Fruit fly (Drosophila melanogaster) whole organism, embryonic: ENCODE data around the gene cpb.

Experiments used
- B-H1 ChIP-seq: fragments of 200-800 bp; sonication (Bioruptor generic); IDR thresholded peaks from 3 replicates; pipeline ENCODE4 v1.3.6; 2022; ENCODE audit warnings: missing biosample characterization, missing genetic modification characterization
- CG10147 ChIP-seq: fragments of 200-800 bp; sonication (Bioruptor generic); optimal IDR thresholded peaks from 2 replicates; lab custom pipeline; 2019; ENCODE audit warnings: missing biosample characterization, mild to moderate bottlenecking, missing genetic modification characterization, moderate library complexity
- CG10209 ChIP-seq: fragments of 200-800 bp; sonication (Bioruptor generic); optimal IDR thresholded peaks from 3 replicates; lab custom pipeline; 2017; ENCODE audit warnings: missing biosample characterization, mild to moderate bottlenecking, missing genetic modification characterization, missing genetic modification reagents
- CG11085 ChIP-seq: fragments of 200-800 bp; sonication (Bioruptor generic); IDR thresholded peaks from 2 replicates; pipeline ENCODE4 v1.3.6; 2022; ENCODE audit warnings: missing biosample characterization, missing genetic modification characterization
- CG15269 ChIP-seq: fragments of 200-800 bp; sonication (Bioruptor generic); optimal IDR thresholded peaks from 2 replicates; lab custom pipeline; 2018; ENCODE audit warnings: missing biosample characterization, mild to moderate bottlenecking, missing genetic modification characterization, moderate library complexity
- CG1647 ChIP-seq: fragments of 200-800 bp; sonication (Bioruptor generic); optimal IDR thresholded peaks from 3 replicates; lab custom pipeline; 2016; ENCODE audit warnings: missing biosample characterization, missing genetic modification characterization
- CG17612 ChIP-seq: fragments of 200-800 bp; sonication (Bioruptor generic); IDR thresholded peaks from 2 replicates; pipeline ENCODE4 v1.3.6; 2022; ENCODE audit warnings: missing biosample characterization, missing genetic modification characterization
- CG18599 ChIP-seq: fragments of 200-800 bp; sonication (Bioruptor generic); optimal IDR thresholded peaks from 3 replicates; lab custom pipeline; 2017; ENCODE audit warnings: missing biosample characterization, missing genetic modification characterization, mild to moderate bottlenecking, moderate library complexity, missing genetic modification reagents
- CG2712 ChIP-seq: fragments of 200-800 bp; optimal IDR thresholded peaks from 3 replicates; lab custom pipeline; 2019; ENCODE audit warnings: missing biosample characterization, mild to moderate bottlenecking, missing genetic modification characterization, moderate library complexity
- CG33213 ChIP-seq: fragments of 200-800 bp; sonication (Bioruptor generic); optimal IDR thresholded peaks from 3 replicates; lab custom pipeline; 2016; ENCODE audit warnings: missing biosample characterization, missing genetic modification characterization
- CG3838 ChIP-seq: fragments of 200-800 bp; sonication (Bioruptor generic); optimal IDR thresholded peaks from 3 replicates; lab custom pipeline; 2016; ENCODE audit warnings: missing biosample characterization, missing genetic modification characterization
- CG5180 ChIP-seq: fragments of 200-800 bp; sonication (Bioruptor generic); optimal IDR thresholded peaks from 3 replicates; lab custom pipeline; 2017; ENCODE audit warnings: missing biosample characterization, missing genetic modification characterization, mild to moderate bottlenecking, moderate library complexity, missing genetic modification reagents
- CG7745 ChIP-seq: fragments of 200-800 bp; sonication (Bioruptor generic); optimal IDR thresholded peaks from 2 replicates; lab custom pipeline; 2018; ENCODE audit warnings: missing biosample characterization, mild to moderate bottlenecking, missing genetic modification characterization, moderate library complexity
- CG7987 ChIP-seq: fragments of 200-800 bp; sonication (Bioruptor generic); optimal IDR thresholded peaks from 2 replicates; lab custom pipeline; 2018; ENCODE audit warnings: missing biosample characterization, mild to moderate bottlenecking, missing genetic modification characterization, moderate library complexity
- CG9797 ChIP-seq: fragments of 200-800 bp; sonication (Bioruptor generic); optimal IDR thresholded peaks from 3 replicates; lab custom pipeline; 2018; ENCODE audit warnings: missing biosample characterization, mild to moderate bottlenecking, missing genetic modification characterization
- Camta ChIP-seq: fragments of 200-800 bp; sonication (Bioruptor generic); optimal IDR thresholded peaks from 2 replicates; lab custom pipeline; 2016; ENCODE audit warnings: missing biosample characterization, missing genetic modification characterization
- D19B ChIP-seq: fragments of 200-800 bp; sonication (Bioruptor generic); optimal IDR thresholded peaks from 2 replicates; lab custom pipeline; 2017; ENCODE audit warnings: missing biosample characterization, mild to moderate bottlenecking, missing genetic modification characterization
- Doc2 ChIP-seq: fragments of 200-800 bp; sonication (Bioruptor generic); IDR thresholded peaks from 2 replicates; pipeline ENCODE4 v1.3.6; 2022; ENCODE audit warnings: missing biosample characterization, missing genetic modification characterization
- Dref ChIP-seq: fragments of 200-800 bp; sonication (Bioruptor generic); IDR thresholded peaks from 2 replicates; pipeline ENCODE4 v1.3.6; 2022; ENCODE audit warnings: missing biosample characterization, missing genetic modification characterization
- Ets97D ChIP-seq: fragments of 200-800 bp; sonication (Bioruptor generic); optimal IDR thresholded peaks from 3 replicates; lab custom pipeline; 2016; ENCODE audit warnings: missing biosample characterization, missing genetic modification characterization
- Mad ChIP-seq: fragments of 200-800 bp; sonication (Bioruptor generic); optimal IDR thresholded peaks from 2 replicates; lab custom pipeline; 2016; ENCODE audit warnings: missing biosample characterization, missing genetic modification characterization
- Mes4 ChIP-seq: fragments of 200-800 bp; sonication (Bioruptor generic); optimal IDR thresholded peaks from 2 replicates; lab custom pipeline; 2016; ENCODE audit warnings: missing biosample characterization, missing genetic modification characterization
- NFAT ChIP-seq: fragments of 200-800 bp; sonication (Bioruptor generic); IDR thresholded peaks from 2 replicates; pipeline ENCODE4 v1.3.6; 2022; ENCODE audit warnings: missing biosample characterization, missing genetic modification characterization
- Neu2 ChIP-seq: fragments of 200-800 bp; sonication (Bioruptor generic); optimal IDR thresholded peaks from 3 replicates; lab custom pipeline; 2016; ENCODE audit warnings: missing biosample characterization, missing genetic modification characterization, borderline replicate concordance
- Nf-YC ChIP-seq: fragments of 200-800 bp; optimal IDR thresholded peaks from 3 replicates; lab custom pipeline; 2019; ENCODE audit warnings: missing biosample characterization, mild to moderate bottlenecking, missing genetic modification characterization, moderate library complexity
- Scr ChIP-seq: fragments of 200-800 bp; sonication (Bioruptor generic); IDR thresholded peaks from 2 replicates; pipeline ENCODE4 v1.3.6; 2022; ENCODE audit warnings: missing biosample characterization, missing genetic modification characterization; ENCODE audit not compliant: partially characterized antibody
- Sox102F ChIP-seq: fragments of 200-800 bp; sonication (Bioruptor generic); optimal IDR thresholded peaks from 2 replicates; lab custom pipeline; 2018; ENCODE audit warnings: missing biosample characterization, mild to moderate bottlenecking, missing genetic modification characterization, moderate library complexity
- YL-1 ChIP-seq: fragments of 200-800 bp; sonication (Bioruptor generic); optimal IDR thresholded peaks from 3 replicates; lab custom pipeline; 2017; ENCODE audit warnings: missing biosample characterization, mild to moderate bottlenecking, missing genetic modification characterization
- ac ChIP-seq: fragments of 200-800 bp; sonication (Bioruptor generic); optimal IDR thresholded peaks from 3 replicates; lab custom pipeline; 2017; ENCODE audit warnings: missing biosample characterization, mild to moderate bottlenecking, missing genetic modification characterization
- btn ChIP-seq: fragments of 200-800 bp; sonication (Bioruptor generic); optimal IDR thresholded peaks from 2 replicates; lab custom pipeline; 2016; ENCODE audit warnings: missing biosample characterization, missing genetic modification characterization
- cad ChIP-seq: fragments of >200 bp; optimal IDR thresholded peaks from 2 replicates; lab custom pipeline; 2017; ENCODE audit warnings: missing biosample characterization, missing genetic modification characterization
- cato ChIP-seq: fragments of 200-800 bp; sonication (Bioruptor generic); optimal IDR thresholded peaks from 2 replicates; lab custom pipeline; 2016; ENCODE audit warnings: missing biosample characterization, missing genetic modification characterization, borderline replicate concordance
- chinmo ChIP-seq: fragments of 200-800 bp; sonication (Bioruptor generic); IDR thresholded peaks from 4 replicates; pipeline ENCODE4 v1.3.6; 2022; ENCODE audit warnings: missing biosample characterization, missing genetic modification characterization; ENCODE audit not compliant: partially characterized antibody
- en ChIP-seq: fragments of 200-800 bp; sonication (Bioruptor generic); optimal IDR thresholded peaks from 2 replicates; lab custom pipeline; 2016; ENCODE audit warnings: missing biosample characterization, missing genetic modification characterization
- eve ChIP-seq, 2 experiments: fragments of >200 bp; optimal IDR thresholded peaks; 2 replicates each; lab custom pipeline; 2017; ENCODE audit warnings: missing biosample characterization in 2 of 2, missing genetic modification characterization in 2 of 2
- fd102C ChIP-seq: fragments of 200-800 bp; sonication (Bioruptor generic); optimal IDR thresholded peaks from 2 replicates; lab custom pipeline; 2018; ENCODE audit warnings: missing biosample characterization, mild to moderate bottlenecking, missing genetic modification characterization, moderate library complexity
- gsb ChIP-seq: fragments of 200-800 bp; sonication (Bioruptor generic); IDR thresholded peaks from 2 replicates; pipeline ENCODE4 v1.3.6; 2022; ENCODE audit warnings: missing biosample characterization, missing genetic modification characterization
- klu ChIP-seq: fragments of 200-800 bp; sonication (Bioruptor generic); IDR thresholded peaks from 2 replicates; pipeline ENCODE4 v1.3.6; 2022; ENCODE audit warnings: missing biosample characterization, missing genetic modification characterization
- lilli ChIP-seq: fragments of 200-800 bp; sonication (Bioruptor generic); optimal IDR thresholded peaks from 3 replicates; lab custom pipeline; 2016; ENCODE audit warnings: missing biosample characterization, missing genetic modification characterization
- lmd ChIP-seq: fragments of 200-800 bp; sonication (Bioruptor generic); IDR thresholded peaks from 2 replicates; pipeline ENCODE4 v1.3.6; 2022; ENCODE audit warnings: missing biosample characterization, missing genetic modification characterization
- maf-S ChIP-seq: fragments of 200-800 bp; sonication (Bioruptor generic); optimal IDR thresholded peaks from 2 replicates; lab custom pipeline; 2016; ENCODE audit warnings: missing biosample characterization, missing genetic modification characterization
- nerfin-2 ChIP-seq: fragments of 200-800 bp; sonication (Bioruptor generic); IDR thresholded peaks from 2 replicates; pipeline ENCODE4 v1.3.6; 2022; ENCODE audit warnings: missing biosample characterization, missing genetic modification characterization; ENCODE audit not compliant: partially characterized antibody
- pan ChIP-seq, 4 experiments: fragments of >200 bp in 3 of 4; fragments of 200-800 bp in 1 of 4; sonication (Bioruptor generic) in 1 of 4; optimal IDR thresholded peaks in 3 of 4; IDR thresholded peaks in 1 of 4; 2 replicates each; pipeline versions ENCODE4 v1.3.6 to Lab custom; 2017 to 2022; ENCODE audit warnings: missing biosample characterization in 2 of 4, missing genetic modification characterization in 2 of 4, mixed read lengths in 1 of 4
- tin ChIP-seq: fragments of 200-800 bp; sonication (Bioruptor generic); optimal IDR thresholded peaks from 3 replicates; lab custom pipeline; 2016; ENCODE audit warnings: missing biosample characterization, missing genetic modification characterization
- trh ChIP-seq: fragments of 200-800 bp; sonication (Bioruptor generic); optimal IDR thresholded peaks from 2 replicates; lab custom pipeline; 2016; ENCODE audit warnings: missing biosample characterization, missing genetic modification characterization
- vfl ChIP-seq: fragments of 200-800 bp; sonication (Bioruptor generic); optimal IDR thresholded peaks from 2 replicates; lab custom pipeline; 2016; ENCODE audit warnings: missing biosample characterization, missing genetic modification characterization
- wdn ChIP-seq: fragments of 200-800 bp; sonication (Bioruptor generic); IDR thresholded peaks from 2 replicates; pipeline ENCODE4 v1.3.6; 2022; ENCODE audit warnings: missing biosample characterization, missing genetic modification characterization
- zf30C ChIP-seq: fragments of 200-800 bp; sonication (Bioruptor generic); optimal IDR thresholded peaks from 3 replicates; lab custom pipeline; 2018; ENCODE audit warnings: missing biosample characterization, mild to moderate bottlenecking, missing genetic modification characterization

The cpb gene

DNA sequence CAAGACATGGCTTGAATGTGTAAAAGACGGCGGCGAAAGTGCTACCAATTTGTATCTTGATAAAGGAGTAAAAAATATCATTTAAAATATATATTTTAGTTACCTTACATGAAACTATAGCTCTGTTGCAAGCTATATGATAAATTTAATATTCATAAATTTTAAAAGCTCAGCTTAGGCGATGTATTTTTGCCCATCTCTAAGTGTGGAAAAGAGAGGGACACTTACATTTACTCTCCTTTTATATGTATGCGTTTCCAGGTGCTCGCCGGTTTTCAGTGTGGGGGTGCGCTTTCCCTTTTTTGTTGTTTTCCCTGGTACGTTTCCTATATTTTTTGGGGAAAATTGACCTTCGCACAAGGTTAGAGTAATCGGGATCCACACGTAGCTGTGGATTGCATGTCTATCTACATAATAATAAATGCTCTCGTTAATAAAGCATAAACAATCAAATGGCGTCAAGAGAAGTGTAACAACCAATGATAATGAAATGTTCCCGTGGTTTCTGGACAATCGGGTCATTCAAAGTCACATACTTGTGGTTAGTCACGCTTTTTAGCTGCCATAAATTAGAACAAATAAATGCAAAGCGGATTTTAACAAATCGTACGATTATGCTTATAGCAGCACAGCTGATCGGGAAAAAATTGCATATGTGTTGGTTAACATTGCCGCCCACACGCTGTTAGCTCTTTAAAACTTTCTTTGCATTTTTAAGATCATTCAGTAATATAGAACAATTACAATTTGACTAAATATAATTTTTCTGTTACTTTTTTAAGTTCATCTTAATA is 23.3 kb downstream of the cpb start (continued):
- TF ChIP-seq YL-1 (GFP tag; lab: Kevin White, UChicago) (peak; percentile 98), CG10209 (GFP tag; lab: Kevin White, UChicago) (peak; percentile 98), nerfin-2 (GFP tag; lab: Robert Waterston, UW) (peak; percentile 78), CG15269 (tag; lab: Kevin White, UChicago) (peak; percentile 99), CG1647 (GFP tag; lab: Kevin White, UChicago) (peak; percentile 81), CG7987 (peak; percentile 62), Dref (GFP tag; lab: Robert Waterston, UW) (no peak; the same call in 1 of the 2 replicates), lilli (GFP tag; lab: Kevin White, UChicago) (peak; percentile 97), pan (optimal IDR thresholded peaks at IDR 0.05; lab: Kevin White, UChicago) (no peak), pan (GFP tag; optimal IDR thresholded peaks at IDR 0.05 in 1 of 2, IDR thresholded peaks at IDR 0.05 in 1 of 2) (peak in 1 of 2 experiments; percentile 95), wdn (GFP tag; lab: Robert Waterston, UW) (peak; percentile 94), Doc2 (GFP tag; lab: Robert Waterston, UW) (peak; percentile 84), eve (GFP tag; optimal IDR thresholded peaks at IDR 0.05; lab: Kevin White, UChicago) (peak in 1 of 2 experiments; percentile 98), Nf-YC (tag; lab: Kevin White, UChicago) (peak; percentile 93), CG3838 (peak; percentile 82), chinmo (GFP tag; lab: Robert Waterston, UW) (peak; percentile 93), Ets97D (GFP tag; lab: Kevin White, UChicago) (peak; percentile 67), CG33213 (GFP tag; lab: Kevin White, UChicago) (peak; percentile 52), CG10147 (GFP tag; lab: Kevin White, UChicago) (peak; percentile 99), lmd (GFP tag; lab: Robert Waterston, UW) (peak; percentile 98), CG18599 (GFP tag; lab: Kevin White, UChicago) (peak; percentile 99), btn (GFP tag; lab: Kevin White, UChicago) (no peak), vfl (GFP tag; lab: Kevin White, UChicago) (peak; percentile 94), CG11085 (GFP tag; lab: Robert Waterston, UW) (peak; percentile 94), CG7745 (tag; lab: Kevin White, UChicago) (peak; percentile 67), cad (GFP tag; lab: Kevin White, UChicago) (no peak), cato (peak; percentile 92), CG17612 (peak; percentile 90), zf30C (GFP tag; lab: Kevin White, UChicago) (peak; percentile 63), CG9797 (GFP tag; lab: Kevin White, UChicago) (peak; percentile 49), ac (GFP tag; lab: Kevin White, UChicago) (peak; percentile 83), Neu2 (GFP tag; lab: Kevin White, UChicago) (no peak), CG2712 (tag; lab: Kevin White, UChicago) (peak; percentile 96), Camta (GFP tag; lab: Kevin White, UChicago) (peak; percentile 81), maf-S (GFP tag; lab: Kevin White, UChicago) (peak; percentile 73), CG5180 (GFP tag; lab: Kevin White, UChicago) (peak; percentile 86), fd102C (GFP tag; lab: Kevin White, UChicago) (peak; percentile 67), Mad (GFP tag; lab: Kevin White, UChicago) (peak; percentile 94), Mes4 (GFP tag; lab: Kevin White, UChicago) (peak; percentile 74), en (peak; percentile 33), tin (GFP tag; lab: Kevin White, UChicago) (peak; percentile 97), gsb (peak; percentile 96), Scr (peak; percentile 97), D19B (GFP tag; lab: Kevin White, UChicago) (peak; percentile 87), klu (GFP tag; lab: Robert Waterston, UW) (peak; percentile 97), NFAT (GFP tag; lab: Robert Waterston, UW) (peak; percentile 92; the same call in 1 of the 2 replicates), Sox102F (GFP tag; lab: Kevin White, UChicago) (peak; percentile 97), B-H1 (GFP tag; lab: Robert Waterston, UW) (peak; percentile 90), trh (GFP tag; lab: Kevin White, UChicago) (peak; percentile 92)
